Fruit fly (Drosophila melanogaster): Measurements from ENCODE around the gene rod.

Gene rod

DNA sequence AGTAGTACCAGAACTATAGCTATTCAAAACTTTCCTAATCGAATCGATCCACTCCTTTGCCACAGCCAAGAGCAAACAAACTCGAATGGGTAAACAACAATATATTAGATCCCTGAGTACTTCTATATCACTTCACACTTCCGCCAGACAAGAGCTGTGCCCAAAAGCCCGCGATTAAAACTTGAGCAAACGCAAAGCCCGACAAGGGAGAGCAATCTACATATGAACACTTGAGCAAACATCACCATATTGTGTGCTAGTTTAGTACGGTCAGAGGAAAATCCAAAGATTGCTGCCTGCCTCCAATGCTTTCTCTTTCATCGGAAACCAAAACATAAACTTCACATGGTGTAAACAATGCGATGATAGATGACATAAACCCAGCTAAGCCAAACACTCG lies 22.9 kb downstream of the rod start (continued):
- TF ChIP-seq CG15479 (GFP tag; optimal IDR thresholded peaks at IDR 0.05) (no peak), Bgb (GFP tag; IDR thresholded peaks at IDR 0.05; ENCODE audit: partially characterized antibody) (no peak), CG17612 (GFP tag; IDR thresholded peaks at IDR 0.05) (no peak), chn (GFP tag; optimal IDR thresholded peaks at IDR 0.05) (no peak), B-H2 (GFP tag; optimal IDR thresholded peaks at IDR 0.05) (no peak), CG5245 (GFP tag; optimal IDR thresholded peaks at IDR 0.05) (no peak), gt (GFP tag; IDR thresholded peaks at IDR 0.05) (no peak), Asciz (GFP tag; optimal IDR thresholded peaks at IDR 0.05) (peak; percentile 7), Rfx (GFP tag; IDR thresholded peaks at IDR 0.05) (no peak), chinmo (GFP tag; IDR thresholded peaks at IDR 0.05; ENCODE audit: partially characterized antibody) (no peak), CG31441 (GFP tag; IDR thresholded peaks at IDR 0.05) (no peak), cg (GFP tag; optimal IDR thresholded peaks at IDR 0.05) (no peak), CG4424 (GFP tag; optimal IDR thresholded peaks at IDR 0.05) (no peak), klu (GFP tag; IDR thresholded peaks at IDR 0.05) (no peak), CG18476 (GFP tag; optimal IDR thresholded peaks at IDR 0.05) (no peak), sens-2 (GFP tag; IDR thresholded peaks at IDR 0.05) (no peak), CkIIα-i1 (GFP tag; IDR thresholded peaks at IDR 0.05) (no peak), CG17186 (GFP tag; optimal IDR thresholded peaks at IDR 0.05) (no peak), CG17912 (GFP tag; optimal IDR thresholded peaks at IDR 0.05) (no peak), zen (tag; optimal IDR thresholded peaks at IDR 0.05) (no peak), CG8388 (GFP tag; optimal IDR thresholded peaks at IDR 0.05) (no peak), CG11560 (tag; IDR thresholded peaks at IDR 0.05) (no peak), CG2120 (GFP tag; optimal IDR thresholded peaks at IDR 0.05) (no peak), Poxn (GFP tag; IDR thresholded peaks at IDR 0.05) (no peak), cad (GFP tag; optimal IDR thresholded peaks at IDR 0.05) (no peak), C15 (GFP tag; IDR thresholded peaks at IDR 0.05) (no peak), trh (GFP tag; optimal IDR thresholded peaks at IDR 0.05) (no peak), cas (GFP tag; IDR thresholded peaks at IDR 0.05) (no peak), CG13296 (GFP tag; optimal IDR thresholded peaks at IDR 0.05) (peak; percentile 18), br (optimal IDR thresholded peaks at IDR 0.05) (no peak), Stat92E (GFP tag; optimal IDR thresholded peaks at IDR 0.05) (no peak), CG10543 (GFP tag; optimal IDR thresholded peaks at IDR 0.05) (peak; percentile 59), CG30431 (GFP tag; optimal IDR thresholded peaks at IDR 0.05) (no peak), so (GFP tag; IDR thresholded peaks at IDR 0.05) (no peak), tin (GFP tag; optimal IDR thresholded peaks at IDR 0.05) (no peak), CG12236 (GFP tag; optimal IDR thresholded peaks at IDR 0.05) (no peak), Ravus (GFP tag; IDR thresholded peaks at IDR 0.05) (no peak), CG11398 (GFP tag; optimal IDR thresholded peaks at IDR 0.05) (no peak), fru (optimal IDR thresholded peaks at IDR 0.05) (no peak), croc (GFP tag; conservative IDR thresholded peaks at IDR 0.05) (no peak), Nf-YA (GFP tag; IDR thresholded peaks at IDR 0.05) (no peak), Hr39 (optimal IDR thresholded peaks at IDR 0.05) (no peak), CG18619 (GFP tag; optimal IDR thresholded peaks at IDR 0.05) (no peak), E2f2 (GFP tag; IDR thresholded peaks at IDR 0.05) (no peak), Nf-YC (tag; optimal IDR thresholded peaks at IDR 0.05) (peak; percentile 3), CG4707 (GFP tag; optimal IDR thresholded peaks at IDR 0.05) (no peak), Xrp1 (GFP tag; IDR thresholded peaks at IDR 0.05) (0 out of 2 replicates have a peak, but pooled peaks have one; percentile 6), pan (optimal IDR thresholded peaks at IDR 0.05) (no peak), pan (GFP tag; optimal IDR thresholded peaks at IDR 0.05 in 1 of 2, IDR thresholded peaks at IDR 0.05 in 1 of 2) (no peak), CG15514 (GFP tag; optimal IDR thresholded peaks at IDR 0.05) (peak; percentile 17), CG2889 (GFP tag; IDR thresholded peaks at IDR 0.05) (no peak), fu2 (GFP tag; optimal IDR thresholded peaks at IDR 0.05) (no peak), cwo (GFP tag; optimal IDR thresholded peaks at IDR 0.05) (no peak), TFAM (GFP tag; optimal IDR thresholded peaks at IDR 0.05) (no peak)

Data from whole organism, embryonic.